Worm (Caenorhabditis elegans) whole organism, late embryonic: ENCODE measurements around the gene K11H12.8.

Experiments
- K02D7.2 ChIP-seq: sonication (generic microtip); optimal IDR thresholded peaks from 2 replicates; lab custom pipeline; 2017; ENCODE audit warnings: mild to moderate bottlenecking, missing genetic modification characterization, missing compliant biosample characterization
- T23F11.4 ChIP-seq: fragments of 200-800 bp; sonication (Bioruptor generic); optimal IDR thresholded peaks from 2 replicates; lab custom pipeline; 2018; ENCODE audit warnings: mild to moderate bottlenecking, missing genetic modification characterization, missing compliant biosample characterization
- Y22D7AL.16 ChIP-seq: sonication (generic microtip); optimal IDR thresholded peaks from 2 replicates; lab custom pipeline; 2016; ENCODE audit warnings: missing genetic modification characterization, missing compliant biosample characterization
- ahr-1 ChIP-seq: sonication (generic microtip); optimal IDR thresholded peaks from 2 replicates; lab custom pipeline; 2016; ENCODE audit warnings: missing genetic modification characterization, missing compliant biosample characterization
- ama-1 ChIP-seq: fragments of 150-350 bp; optimal IDR thresholded peaks from 2 replicates; lab custom pipeline; 2014
- ceh-19 ChIP-seq: fragments of 200-800 bp; sonication (Bioruptor generic); optimal IDR thresholded peaks from 2 replicates; lab custom pipeline; 2018; ENCODE audit warnings: mild to moderate bottlenecking, missing genetic modification characterization, missing compliant biosample characterization
- ceh-2 ChIP-seq: sonication (generic microtip); optimal IDR thresholded peaks from 2 replicates; lab custom pipeline; 2016; ENCODE audit warnings: missing genotype, missing genetic modification characterization, missing compliant biosample characterization
- ceh-22 ChIP-seq: sonication (generic microtip); optimal IDR thresholded peaks from 2 replicates; lab custom pipeline; 2017; ENCODE audit warnings: missing biosample characterization, missing genetic modification characterization
- ceh-24 ChIP-seq: sonication (generic microtip); optimal IDR thresholded peaks from 2 replicates; lab custom pipeline; 2016; ENCODE audit warnings: mild to moderate bottlenecking, missing genetic modification characterization, missing compliant biosample characterization
- ceh-31 ChIP-seq: sonication (generic microtip); optimal IDR thresholded peaks from 2 replicates; lab custom pipeline; 2016; ENCODE audit warnings: missing genetic modification characterization, missing compliant biosample characterization
- ceh-34 ChIP-seq: sonication (generic microtip); optimal IDR thresholded peaks from 2 replicates; lab custom pipeline; 2016; ENCODE audit warnings: mild to moderate bottlenecking, missing genetic modification characterization, missing compliant biosample characterization
- ceh-45 ChIP-seq: fragments of 200-800 bp; sonication (Bioruptor generic); IDR thresholded peaks from 2 replicates; pipeline ENCODE4 v1.3.6; 2022; ENCODE audit warnings: missing genetic modification reagents, missing genetic modification characterization, missing compliant biosample characterization
- ceh-48 ChIP-seq: sonication (generic microtip); optimal IDR thresholded peaks from 2 replicates; lab custom pipeline; 2016; ENCODE audit warnings: missing genetic modification characterization, inconsistent platforms, missing compliant biosample characterization
- ceh-6 ChIP-seq: fragments of 200-800 bp; sonication (Bioruptor generic); optimal IDR thresholded peaks from 2 replicates; lab custom pipeline; 2018; ENCODE audit warnings: mild to moderate bottlenecking, missing genetic modification characterization, missing compliant biosample characterization
- ceh-9 ChIP-seq: sonication (generic microtip); optimal IDR thresholded peaks from 2 replicates; lab custom pipeline; 2016; ENCODE audit warnings: mild to moderate bottlenecking, missing genetic modification characterization, inconsistent platforms, missing compliant biosample characterization
- dmd-4 ChIP-seq: sonication (generic microtip); optimal IDR thresholded peaks from 2 replicates; lab custom pipeline; 2016; ENCODE audit warnings: borderline replicate concordance, missing genetic modification characterization, missing compliant biosample characterization
- dve-1 ChIP-seq: sonication (generic microtip); optimal IDR thresholded peaks from 2 replicates; lab custom pipeline; 2017; ENCODE audit warnings: antibody characterized with exemption, mild to moderate bottlenecking, missing genetic modification characterization, missing compliant biosample characterization
- elt-2 ChIP-seq: sonication (generic microtip); optimal IDR thresholded peaks from 2 replicates; lab custom pipeline; 2016; ENCODE audit warnings: missing genetic modification reagents, missing genetic modification characterization, missing compliant biosample characterization
- ets-4 ChIP-seq: sonication (generic microtip); optimal IDR thresholded peaks from 2 replicates; lab custom pipeline; 2016; ENCODE audit warnings: missing genetic modification characterization, missing compliant biosample characterization
- eyg-1 ChIP-seq: sonication (generic microtip); optimal IDR thresholded peaks from 2 replicates; lab custom pipeline; 2016; ENCODE audit warnings: missing genotype, missing genetic modification characterization, missing compliant biosample characterization
- fax-1 ChIP-seq: sonication (generic microtip); optimal IDR thresholded peaks from 2 replicates; lab custom pipeline; 2016; ENCODE audit warnings: missing genotype, missing genetic modification characterization, missing compliant biosample characterization
- fkh-10 ChIP-seq: fragments of 150-350 bp; optimal IDR thresholded peaks from 2 replicates; lab custom pipeline; 2014; ENCODE audit warnings: missing biosample characterization, missing genetic modification reagents, missing genetic modification characterization
- fkh-6 ChIP-seq: sonication (generic microtip); optimal IDR thresholded peaks from 2 replicates; lab custom pipeline; 2016; ENCODE audit warnings: missing genetic modification characterization, missing compliant biosample characterization
- hlh-15 ChIP-seq: sonication (generic microtip); optimal IDR thresholded peaks from 2 replicates; lab custom pipeline; 2016; ENCODE audit warnings: missing genetic modification characterization, missing compliant biosample characterization
- hlh-6 ChIP-seq: sonication (generic microtip); optimal IDR thresholded peaks from 2 replicates; lab custom pipeline; 2016; ENCODE audit warnings: missing genotype, missing genetic modification characterization, missing compliant biosample characterization
- hlh-8 ChIP-seq: sonication (generic microtip); optimal IDR thresholded peaks from 2 replicates; lab custom pipeline; 2016; ENCODE audit warnings: missing genotype, missing genetic modification characterization, missing compliant biosample characterization
- madf-2 ChIP-seq: sonication (generic microtip); optimal IDR thresholded peaks from 2 replicates; lab custom pipeline; 2017; ENCODE audit warnings: missing genetic modification characterization, missing compliant biosample characterization
- mec-3 ChIP-seq: sonication (generic microtip); optimal IDR thresholded peaks from 2 replicates; lab custom pipeline; 2016; ENCODE audit warnings: borderline replicate concordance, missing genetic modification characterization, missing compliant biosample characterization
- nfya-1 ChIP-seq: sonication (generic microtip); optimal IDR thresholded peaks from 2 replicates; lab custom pipeline; 2017; ENCODE audit warnings: missing genetic modification characterization, mild to moderate bottlenecking, missing compliant biosample characterization, antibody characterized with exemption, moderate library complexity
- npax-4 ChIP-seq: sonication (generic microtip); optimal IDR thresholded peaks from 2 replicates; lab custom pipeline; 2016; ENCODE audit warnings: missing genetic modification characterization, missing compliant biosample characterization
- odd-2 ChIP-seq: sonication (generic microtip); optimal IDR thresholded peaks from 2 replicates; lab custom pipeline; 2017; ENCODE audit warnings: antibody characterized with exemption, mild to moderate bottlenecking, missing genetic modification characterization, missing compliant biosample characterization
- pat-9 ChIP-seq: fragments of 200-800 bp; sonication (Bioruptor generic); optimal IDR thresholded peaks from 2 replicates; lab custom pipeline; 2018; ENCODE audit warnings: mild to moderate bottlenecking, missing genetic modification characterization, moderate library complexity, missing compliant biosample characterization
- pax-1 ChIP-seq: fragments of 150-350 bp; optimal IDR thresholded peaks from 2 replicates; lab custom pipeline; 2014; ENCODE audit warnings: missing biosample characterization, missing genetic modification characterization
- pha-2 ChIP-seq: sonication (generic microtip); optimal IDR thresholded peaks from 2 replicates; lab custom pipeline; 2017; ENCODE audit warnings: mild to moderate bottlenecking, missing genetic modification characterization, missing compliant biosample characterization
- pha-4 ChIP-seq: fragments of 150-350 bp; optimal IDR thresholded peaks from 2 replicates; lab custom pipeline; 2018; ENCODE audit warnings: missing biosample characterization, missing genetic modification reagents, missing genetic modification characterization
- pros-1 ChIP-seq: fragments of 150-350 bp; optimal IDR thresholded peaks from 2 replicates; lab custom pipeline; 2014; ENCODE audit warnings: missing biosample characterization, missing genetic modification reagents, missing genetic modification characterization
- rnt-1 ChIP-seq: sonication (generic microtip); optimal IDR thresholded peaks from 2 replicates; lab custom pipeline; 2016; ENCODE audit warnings: missing genetic modification characterization, missing compliant biosample characterization
- sox-2 ChIP-seq: fragments of 200-800 bp; sonication (Bioruptor generic); IDR thresholded peaks from 2 replicates; pipeline ENCODE4 v1.3.6; 2022; ENCODE audit warnings: missing genetic modification reagents, missing genetic modification characterization, missing compliant biosample characterization
- sox-4 ChIP-seq: sonication (generic microtip); optimal IDR thresholded peaks from 2 replicates; lab custom pipeline; 2017; ENCODE audit warnings: mild to moderate bottlenecking, missing genetic modification characterization, inconsistent platforms, missing compliant biosample characterization
- syd-9 ChIP-seq: sonication (generic microtip); optimal IDR thresholded peaks from 2 replicates; lab custom pipeline; 2016; ENCODE audit warnings: mild to moderate bottlenecking, missing genetic modification characterization, moderate library complexity, missing compliant biosample characterization
- ttx-3 ChIP-seq: sonication (generic microtip); optimal IDR thresholded peaks from 2 replicates; lab custom pipeline; 2016; ENCODE audit warnings: missing genetic modification reagents, missing genetic modification characterization, missing compliant biosample characterization
- unc-55 ChIP-seq: sonication (generic microtip); optimal IDR thresholded peaks from 2 replicates; lab custom pipeline; 2017; ENCODE audit warnings: missing biosample characterization, missing genetic modification reagents, missing genetic modification characterization
- unc-86 ChIP-seq: sonication (generic microtip); optimal IDR thresholded peaks from 2 replicates; lab custom pipeline; 2016; ENCODE audit warnings: missing genetic modification characterization, missing compliant biosample characterization
- ztf-16 ChIP-seq: sonication (generic microtip); optimal IDR thresholded peaks from 2 replicates; lab custom pipeline; 2017; ENCODE audit warnings: missing genetic modification characterization, missing compliant biosample characterization

The K11H12.8 gene

ce11 chrIV:620324-620723 is 34.9 kb upstream of the K11H12.8 start (continued):
- TF ChIP-seq T23F11.4 (GFP tag; lab: Kevin White, UChicago) (peak; percentile 37), ceh-45 (GFP tag; lab: Robert Waterston, UW) (no peak), ceh-22 (tag; lab: Kevin White, UChicago) (peak; percentile 13), hlh-6 (tag; lab: Kevin White, UChicago) (peak; percentile 69), dve-1 (tag; lab: Kevin White, UChicago) (peak; percentile 61), odd-2 (tag; lab: Kevin White, UChicago) (peak; percentile 65), elt-2 (tag; lab: Kevin White, UChicago) (peak; percentile 88), nfya-1 (tag; lab: Kevin White, UChicago) (peak; percentile 37), ahr-1 (peak; percentile 22), hlh-8 (tag; lab: Kevin White, UChicago) (peak; percentile 4), ceh-34 (tag; lab: Kevin White, UChicago) (peak; percentile 74), ceh-19 (GFP tag; lab: Kevin White, UChicago) (peak; percentile 80), madf-2 (tag; lab: Kevin White, UChicago) (peak; percentile 67), dmd-4 (no peak), pha-4 (tag; lab: Kevin White, UChicago) (no peak), pros-1 (tag; lab: Kevin White, UChicago) (no peak), sox-2 (GFP tag; lab: Robert Waterston, UW) (peak; percentile 50), eyg-1 (peak; percentile 5), ttx-3 (tag; lab: Kevin White, UChicago) (peak; percentile 81), ceh-2 (tag; lab: Kevin White, UChicago) (peak; percentile 34), syd-9 (peak; percentile 60), npax-4 (tag; lab: Kevin White, UChicago) (peak; percentile 45), pat-9 (tag; lab: Kevin White, UChicago) (peak; percentile 64), hlh-15 (tag; lab: Kevin White, UChicago) (peak; percentile 9), pax-1 (tag; lab: Kevin White, UChicago) (no peak), mec-3 (tag; lab: Kevin White, UChicago) (peak; percentile 24), fax-1 (tag; lab: Kevin White, UChicago) (peak; percentile 76), ceh-24 (tag; lab: Kevin White, UChicago) (no peak), unc-55 (GFP tag; lab: Kevin White, UChicago) (no peak), ceh-6 (GFP tag; lab: Kevin White, UChicago) (peak; percentile 79), Y22D7AL.16 (peak; percentile 34), fkh-10 (GFP tag; lab: Kevin White, UChicago) (no peak), sox-4 (tag; lab: Kevin White, UChicago) (peak; percentile 78), pha-2 (peak; percentile 73), ztf-16 (tag; lab: Kevin White, UChicago) (peak; percentile 64), K02D7.2 (peak; percentile 57), ama-1 (lab: Kevin White, UChicago) (no peak), ceh-48 (peak; percentile 56), ceh-31 (tag; lab: Kevin White, UChicago) (peak; percentile 19), ceh-9 (tag; lab: Kevin White, UChicago) (peak; percentile 55), rnt-1 (tag; lab: Kevin White, UChicago) (peak; percentile 71), fkh-6 (tag; lab: Kevin White, UChicago) (peak; percentile 32), ets-4 (tag; lab: Kevin White, UChicago) (no peak), unc-86 (tag; lab: Kevin White, UChicago) (peak; percentile 78)
